Worm (Caenorhabditis elegans) whole organism, early embryonic: Measurements from ENCODE around the gene ddr-2.

Experiments
- aly-1 ChIP-seq: sonication (generic microtip); optimal IDR thresholded peaks from 2 replicates; lab custom pipeline; 2016; ENCODE audit warnings: missing genetic modification characterization, missing compliant biosample characterization
- ama-1 ChIP-seq: fragments of 150-350 bp; optimal IDR thresholded peaks from 2 replicates; lab custom pipeline; 2014
- ets-7 ChIP-seq: sonication (generic microtip); optimal IDR thresholded peaks from 2 replicates; lab custom pipeline; 2016; ENCODE audit warnings: missing genotype, missing genetic modification characterization, missing compliant biosample characterization
- flt-1 ChIP-seq: fragments of 200-800 bp; sonication (Bioruptor generic); IDR thresholded peaks from 2 replicates; pipeline ENCODE4 v1.3.6; 2022; ENCODE audit warnings: missing genetic modification characterization, missing compliant biosample characterization
- sea-1 ChIP-seq: fragments of 200-800 bp; sonication (Bioruptor generic); conservative IDR thresholded peaks from 2 replicates; pipeline ENCODE4 v1.3.6; 2022; ENCODE audit warnings: missing genetic modification characterization, missing compliant biosample characterization
- tra-4 ChIP-seq: sonication (generic microtip); optimal IDR thresholded peaks from 2 replicates; lab custom pipeline; 2017; ENCODE audit warnings: missing genetic modification characterization, missing compliant biosample characterization

ce11 chrX:3290147-3290546, 25.0 kb upstream of the ddr-2 start:
- TF ChIP-seq tra-4 (no peak), aly-1 (tag; lab: Kevin White, UChicago) (no peak), ama-1 (no peak), flt-1 (GFP tag; lab: Robert Waterston, UW) (no peak), sea-1 (no peak), ets-7 (tag; lab: Kevin White, UChicago) (no peak)
